Worm (Caenorhabditis elegans) whole organism, L3 larva: ENCODE measurements around the gene C03A3.1.

Source experiments
- R02D3.7 ChIP-seq: fragments of 150-350 bp; optimal IDR thresholded peaks from 2 replicates; lab custom pipeline; 2014; ENCODE audit warnings: missing biosample characterization, missing genetic modification characterization
- ZK546.5 ChIP-seq: sonication (generic microtip); optimal IDR thresholded peaks from 2 replicates; lab custom pipeline; 2017; ENCODE audit warnings: missing biosample characterization, missing genetic modification characterization
- aly-2 ChIP-seq: fragments of 150-350 bp; optimal IDR thresholded peaks from 2 replicates; lab custom pipeline; 2014; ENCODE audit warnings: missing biosample characterization, missing genetic modification characterization
- ceh-16 ChIP-seq: sonication (generic microtip); optimal IDR thresholded peaks from 2 replicates; lab custom pipeline; 2017; ENCODE audit warnings: missing biosample characterization, missing genetic modification characterization
- ceh-82 ChIP-seq: fragments of 150-350 bp; optimal IDR thresholded peaks from 2 replicates; lab custom pipeline; 2014; ENCODE audit warnings: missing biosample characterization, missing genetic modification characterization
- ceh-9 ChIP-seq: sonication (generic microtip); optimal IDR thresholded peaks from 2 replicates; lab custom pipeline; 2018; ENCODE audit warnings: missing biosample characterization, missing genetic modification characterization
- daf-12 ChIP-seq: fragments of 150-350 bp; optimal IDR thresholded peaks from 2 replicates; lab custom pipeline; 2014; ENCODE audit warnings: missing biosample characterization, missing genetic modification reagents, missing genetic modification characterization
- egl-5 ChIP-seq: fragments of 150-350 bp; optimal IDR thresholded peaks from 2 replicates; lab custom pipeline; 2017; ENCODE audit warnings: missing biosample characterization, missing genetic modification reagents, missing genetic modification characterization, inconsistent platforms
- elt-2 ChIP-seq: sonication (generic microtip); optimal IDR thresholded peaks from 2 replicates; lab custom pipeline; 2016; ENCODE audit warnings: missing genetic modification reagents, mild to moderate bottlenecking, missing genetic modification characterization, missing compliant biosample characterization
- eor-1 ChIP-seq, 2 experiments: fragments of 150-350 bp; optimal IDR thresholded peaks; 2 replicates each; lab custom pipeline; 2014 to 2018; ENCODE audit warnings: missing biosample characterization in 2 of 2, missing genetic modification characterization in 2 of 2
- fkh-10 ChIP-seq: sonication (generic microtip); optimal IDR thresholded peaks from 2 replicates; lab custom pipeline; 2017; ENCODE audit warnings: missing biosample characterization, missing genetic modification reagents, missing genetic modification characterization
- fkh-2 ChIP-seq: fragments of 150-350 bp; optimal IDR thresholded peaks from 2 replicates; lab custom pipeline; 2014; ENCODE audit warnings: missing biosample characterization, missing genetic modification reagents, missing genetic modification characterization
- fos-1 ChIP-seq: fragments of 150-350 bp; optimal IDR thresholded peaks from 2 replicates; lab custom pipeline; 2014; ENCODE audit warnings: missing biosample characterization, missing genetic modification characterization
- hmg-11 ChIP-seq: sonication (generic microtip); optimal IDR thresholded peaks from 2 replicates; lab custom pipeline; 2016; ENCODE audit warnings: missing genetic modification characterization, missing compliant biosample characterization
- lin-15B ChIP-seq: fragments of 150-350 bp; optimal IDR thresholded peaks from 2 replicates; lab custom pipeline; 2014; ENCODE audit warnings: missing biosample characterization, missing genetic modification characterization
- lin-39 ChIP-seq: fragments of 150-350 bp; optimal IDR thresholded peaks from 2 replicates; lab custom pipeline; 2018; ENCODE audit warnings: missing biosample characterization, missing genetic modification reagents, missing genetic modification characterization
- lsy-12 ChIP-seq: sonication (generic microtip); optimal IDR thresholded peaks from 2 replicates; lab custom pipeline; 2016; ENCODE audit warnings: mild to moderate bottlenecking, missing genetic modification characterization, missing compliant biosample characterization
- mdl-1 ChIP-seq: fragments of 150-350 bp; optimal IDR thresholded peaks from 2 replicates; lab custom pipeline; 2014; ENCODE audit warnings: missing biosample characterization, missing genetic modification characterization
- nfya-1 ChIP-seq: sonication (generic microtip); optimal IDR thresholded peaks from 2 replicates; lab custom pipeline; 2017; ENCODE audit warnings: missing genetic modification characterization, mild to moderate bottlenecking, missing compliant biosample characterization, antibody characterized with exemption, moderate library complexity; ENCODE audit not compliant: insufficient read depth
- nhr-12 ChIP-seq: fragments of 150-350 bp; optimal IDR thresholded peaks from 2 replicates; lab custom pipeline; 2014; ENCODE audit warnings: missing biosample characterization, missing genetic modification characterization
- nhr-23 ChIP-seq: fragments of 150-350 bp; optimal IDR thresholded peaks from 2 replicates; lab custom pipeline; 2014; ENCODE audit warnings: missing biosample characterization, missing genetic modification reagents, missing genetic modification characterization
- nhr-237 ChIP-seq: fragments of 150-350 bp; optimal IDR thresholded peaks from 2 replicates; lab custom pipeline; 2014; ENCODE audit warnings: missing biosample characterization, missing genetic modification characterization
- nhr-25 ChIP-seq: sonication (generic microtip); optimal IDR thresholded peaks from 2 replicates; lab custom pipeline; 2017; ENCODE audit warnings: missing biosample characterization, missing genetic modification characterization
- nhr-43 ChIP-seq: sonication (generic microtip); optimal IDR thresholded peaks from 2 replicates; lab custom pipeline; 2016; ENCODE audit warnings: mild to moderate bottlenecking, missing genetic modification characterization, missing compliant biosample characterization; ENCODE audit not compliant: poor library complexity, severe bottlenecking
- nhr-76 ChIP-seq: fragments of 150-350 bp; sonication (generic microtip); optimal IDR thresholded peaks from 5 replicates; lab custom pipeline; 2014; ENCODE audit warnings: missing biosample characterization, missing genetic modification characterization
- nhr-77 ChIP-seq: fragments of 150-350 bp; optimal IDR thresholded peaks from 2 replicates; lab custom pipeline; 2014; ENCODE audit warnings: missing biosample characterization, missing genetic modification characterization
- pha-4 ChIP-seq: fragments of 150-350 bp; optimal IDR thresholded peaks from 2 replicates; lab custom pipeline; 2014; ENCODE audit warnings: missing biosample characterization, missing genetic modification reagents, missing genetic modification characterization
- pqm-1 ChIP-seq: fragments of 150-350 bp; optimal IDR thresholded peaks from 2 replicates; lab custom pipeline; 2017; ENCODE audit warnings: missing biosample characterization, missing genetic modification characterization, inconsistent platforms
- tbx-2 ChIP-seq: sonication (generic microtip); optimal IDR thresholded peaks from 2 replicates; lab custom pipeline; 2016; ENCODE audit warnings: mild to moderate bottlenecking, missing genetic modification characterization, missing compliant biosample characterization
- unc-62 ChIP-seq: fragments of 150-350 bp; sonication (generic microtip); optimal IDR thresholded peaks from 4 replicates; lab custom pipeline; 2014; ENCODE audit warnings: missing biosample characterization, missing genetic modification reagents, missing genetic modification characterization
- zag-1 ChIP-seq: fragments of 150-350 bp; optimal IDR thresholded peaks from 2 replicates; lab custom pipeline; 2014; ENCODE audit warnings: missing biosample characterization, missing genetic modification characterization
- ztf-11 ChIP-seq: fragments of 150-350 bp; optimal IDR thresholded peaks from 2 replicates; lab custom pipeline; 2014; ENCODE audit warnings: missing biosample characterization, missing genetic modification characterization
- ztf-4 ChIP-seq: fragments of 150-350 bp; optimal IDR thresholded peaks from 2 replicates; lab custom pipeline; 2014; ENCODE audit warnings: missing biosample characterization, missing genetic modification characterization

Gene C03A3.1

DNA sequence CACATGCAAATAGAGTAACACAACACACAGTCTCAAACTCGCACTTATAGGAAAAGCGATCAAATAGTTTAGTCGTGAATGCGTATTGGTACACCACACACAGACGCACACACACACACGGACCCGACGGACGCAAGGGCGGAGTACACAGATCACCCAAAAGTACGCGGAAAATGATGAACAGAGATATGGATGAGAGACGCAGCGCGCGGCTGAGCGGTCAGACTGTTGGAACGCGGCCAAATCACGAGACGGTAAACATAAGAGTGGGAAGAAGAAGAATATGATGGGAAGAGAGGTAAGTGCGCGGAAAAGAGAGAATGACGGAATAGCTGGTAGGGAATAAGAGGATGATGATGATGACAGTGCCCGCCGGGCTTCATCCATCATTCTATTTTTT lies 9.1 kb upstream of the C03A3.1 start:
- TF ChIP-seq nhr-25 (peak; percentile 67), elt-2 (tag; lab: Kevin White, UChicago) (no peak), eor-1 (tag; optimal IDR thresholded peaks at IDR 0.05; lab: Kevin White, UChicago) (no peak), tbx-2 (peak; percentile 43), fkh-10 (GFP tag; lab: Kevin White, UChicago) (no peak), nhr-43 (tag; lab: Kevin White, UChicago) (peak; percentile 82), fos-1 (tag; lab: Kevin White, UChicago) (no peak), daf-12 (no peak), unc-62 (GFP tag; lab: Kevin White, UChicago) (no peak), fkh-2 (no peak), lin-15B (tag; lab: Kevin White, UChicago) (peak; percentile 9), nhr-12 (no peak), pqm-1 (tag; lab: Kevin White, UChicago) (no peak), ztf-4 (tag; lab: Kevin White, UChicago) (no peak), nfya-1 (tag; lab: Kevin White, UChicago) (peak; percentile 30), zag-1 (tag; lab: Kevin White, UChicago) (no peak), mdl-1 (tag; lab: Kevin White, UChicago) (no peak), ceh-16 (no peak), ceh-82 (no peak), R02D3.7 (tag; lab: Kevin White, UChicago) (no peak), pha-4 (tag; lab: Kevin White, UChicago) (peak; percentile 49), ceh-9 (no peak), egl-5 (tag; lab: Kevin White, UChicago) (no peak), nhr-76 (no peak), nhr-23 (tag; lab: Kevin White, UChicago) (peak; percentile 87), lin-39 (tag; lab: Kevin White, UChicago) (no peak), aly-2 (tag; lab: Kevin White, UChicago) (no peak), ztf-11 (no peak)

DNA sequence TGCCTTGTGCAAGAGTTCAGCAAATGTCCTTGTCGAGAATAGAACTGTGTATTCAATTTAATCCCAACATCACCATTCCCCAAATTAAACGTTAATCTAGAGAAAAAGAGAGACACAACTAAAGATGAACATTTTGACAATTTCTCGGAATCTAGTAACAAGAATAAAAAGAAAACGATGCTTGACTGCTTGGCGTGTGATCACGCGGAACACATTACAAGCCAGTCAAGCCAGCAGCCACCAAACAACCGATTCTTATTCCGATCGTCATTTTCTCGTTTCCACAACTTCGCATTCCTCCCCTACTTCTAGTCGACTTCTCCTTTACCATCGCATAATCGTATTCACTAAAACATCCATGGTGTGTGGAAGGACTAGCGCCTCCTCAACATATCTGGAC lies 7.8 kb upstream of the C03A3.1 start:
- peak; percentile 25 for TF ChIP-seq nhr-23 (tag; lab: Kevin White, UChicago)
- TF ChIP-seq egl-5 (tag; lab: Kevin White, UChicago), result peak; percentile 19
- TF ChIP-seq daf-12, result no peak

DNA sequence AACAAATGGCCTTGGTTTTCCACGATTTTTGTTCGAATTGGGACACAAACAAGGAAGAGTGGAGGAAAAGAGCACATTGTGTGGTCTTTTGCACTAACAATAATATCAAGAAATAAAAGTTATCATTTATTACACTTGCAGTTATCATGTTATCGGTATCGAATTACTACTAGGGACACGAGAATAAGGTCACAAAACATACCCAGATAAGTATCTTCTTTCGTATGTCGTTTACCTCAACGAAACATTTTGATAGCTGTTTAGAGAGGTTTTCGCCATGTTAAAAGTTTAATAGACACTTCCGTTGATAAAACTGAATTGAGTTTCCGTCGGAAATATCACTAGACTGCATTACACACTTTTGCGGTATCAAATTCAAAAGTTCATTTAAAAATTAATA lies 6.2 kb upstream of the C03A3.1 start:
- peak; percentile 19 for TF ChIP-seq pqm-1 (tag; lab: Kevin White, UChicago)
- TF ChIP-seq tbx-2, result no peak
- peak; percentile 42 for TF ChIP-seq elt-2 (tag; lab: Kevin White, UChicago)
- no peak for TF ChIP-seq nhr-77 (tag; lab: Kevin White, UChicago)

DNA sequence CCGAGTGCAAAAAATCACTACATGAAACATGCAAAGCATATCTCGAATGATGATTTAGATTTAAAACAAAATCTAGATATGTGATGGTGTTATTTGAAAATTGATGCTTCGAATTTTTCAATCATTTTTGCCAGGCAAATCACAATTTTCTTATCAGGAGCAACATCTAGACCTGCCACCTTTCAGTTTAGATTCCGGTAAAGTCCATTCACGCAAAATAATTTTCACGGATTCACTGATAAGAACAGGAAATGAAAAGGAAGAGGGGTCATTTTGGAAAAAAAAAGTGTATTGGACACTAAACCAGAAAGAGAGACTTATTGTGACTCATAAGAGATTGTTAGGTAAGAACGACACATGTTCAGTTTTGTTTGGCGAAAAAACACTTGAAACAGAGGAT lies 5.2 kb upstream of the C03A3.1 start:
- TF ChIP-seq ZK546.5 (no peak), lsy-12 (tag; lab: Kevin White, UChicago) (no peak), pqm-1 (tag; lab: Kevin White, UChicago) (peak; percentile 8), nhr-237 (tag; lab: Kevin White, UChicago) (no peak), ceh-16 (no peak), elt-2 (tag; lab: Kevin White, UChicago) (peak; percentile 21), egl-5 (tag; lab: Kevin White, UChicago) (no peak)

DNA sequence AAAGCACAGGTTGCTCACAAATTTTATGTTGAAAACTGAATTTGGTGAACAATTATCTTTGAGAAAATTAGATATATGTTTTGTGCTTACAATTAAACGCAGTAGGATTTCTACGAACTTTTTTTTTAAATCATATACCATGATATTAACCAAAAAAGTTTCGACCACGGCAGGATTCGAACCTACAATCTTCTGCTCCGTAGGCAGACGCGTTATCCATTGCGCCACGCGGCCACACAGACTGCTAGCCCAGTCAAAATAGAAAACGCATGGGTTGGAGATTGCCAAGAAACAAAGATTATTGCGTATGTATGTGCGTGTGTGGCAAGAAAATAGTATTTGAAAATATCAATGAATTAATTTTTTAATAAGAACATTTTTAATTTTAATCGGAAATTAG lies 4.7 kb upstream of the C03A3.1 start:
- TF ChIP-seq pqm-1 (tag; lab: Kevin White, UChicago) (peak; percentile 51), aly-2 (tag; lab: Kevin White, UChicago) (no peak), nfya-1 (tag; lab: Kevin White, UChicago) (peak; percentile 57), lin-39 (tag; lab: Kevin White, UChicago) (peak; percentile 79), nhr-43 (tag; lab: Kevin White, UChicago) (peak; percentile 70), pha-4 (tag; lab: Kevin White, UChicago) (peak; percentile 31), tbx-2 (peak; percentile 27), nhr-237 (tag; lab: Kevin White, UChicago) (no peak), nhr-25 (peak; percentile 43), hmg-11 (peak; percentile 68), elt-2 (tag; lab: Kevin White, UChicago) (peak; percentile 26)
